Worm (Caenorhabditis elegans): ENCODE data around the gene ZK370.6.
A peak's percentile ranks its signal among the peaks of the same experiment; 100 is the strongest.

Gene ZK370.6

ce11 chrIII:8696680-8697079 lies 47.0 kb downstream of the ZK370.6 start:
- TF ChIP-seq C06A6.2 (GFP tag; conservative IDR thresholded peaks at IDR 0.05): no peak
- no peak for TF ChIP-seq ztf-28 (GFP tag; IDR thresholded peaks at IDR 0.05)
- no peak for TF ChIP-seq mes-4 (tag; optimal IDR thresholded peaks at IDR 0.05)
- TF ChIP-seq attf-3 (GFP tag; conservative IDR thresholded peaks at IDR 0.05): no peak
- TF ChIP-seq snpc-3.4 (tag; optimal IDR thresholded peaks at IDR 0.05): no peak
- no peak for TF ChIP-seq F49E8.2 (tag; optimal IDR thresholded peaks at IDR 0.05; ENCODE audit: insufficient read depth)
- TF ChIP-seq nhr-120 (GFP tag; IDR thresholded peaks at IDR 0.05): no peak
- no peak for TF ChIP-seq nfyb-1 (GFP tag; IDR thresholded peaks at IDR 0.05)
- TF ChIP-seq unc-130 (GFP tag; optimal IDR thresholded peaks at IDR 0.05): no peak
- TF ChIP-seq athp-1 (tag; optimal IDR thresholded peaks at IDR 0.05): no peak
- TF ChIP-seq ets-4 (GFP tag; optimal IDR thresholded peaks at IDR 0.05): no peak
- TF ChIP-seq madf-8 (GFP tag; conservative IDR thresholded peaks at IDR 0.05): no peak
- no peak for TF ChIP-seq pbrm-1 (GFP tag; IDR thresholded peaks at IDR 0.05)
- TF ChIP-seq bed-1 (GFP tag; IDR thresholded peaks at IDR 0.05): no peak
- no peak for TF ChIP-seq dox-1 (GFP tag; IDR thresholded peaks at IDR 0.05)
- TF ChIP-seq snpc-4 (GFP tag; optimal IDR thresholded peaks at IDR 0.05): no peak
- TF ChIP-seq snpc-4 (tag; optimal IDR thresholded peaks at IDR 0.05): no peak
- TF ChIP-seq hrde-1 (tag; optimal IDR thresholded peaks at IDR 0.05; ENCODE audit: borderline replicate concordance): no peak
- no peak for TF ChIP-seq chd-7 (tag; optimal IDR thresholded peaks at IDR 0.05)
- no peak for TF ChIP-seq zim-3 (tag; optimal IDR thresholded peaks at IDR 0.05)
- no peak for TF ChIP-seq ekl-4 (GFP tag; IDR thresholded peaks at IDR 0.05)
- no peak for TF ChIP-seq somi-1 (GFP tag; optimal IDR thresholded peaks at IDR 0.05)
- no peak for TF ChIP-seq B0019.2 (GFP tag; conservative IDR thresholded peaks at IDR 0.05)
- TF ChIP-seq cebp-1 (GFP tag; IDR thresholded peaks at IDR 0.05): no peak
- TF ChIP-seq cebp-1 (tag; optimal IDR thresholded peaks at IDR 0.05): peak; percentile 39
- no peak for TF ChIP-seq Y95B8A.8 (GFP tag; IDR thresholded peaks at IDR 0.05)
- no peak for TF ChIP-seq F52B5.7 (tag; optimal IDR thresholded peaks at IDR 0.05)
- TF ChIP-seq bed-2 (GFP tag; IDR thresholded peaks at IDR 0.05): no peak
- no peak for TF ChIP-seq F55B11.4 (tag; optimal IDR thresholded peaks at IDR 0.05; ENCODE audit: borderline replicate concordance, insufficient read depth)
- TF ChIP-seq zfh-2 (GFP tag; conservative IDR thresholded peaks at IDR 0.05): no peak
- no peak for TF ChIP-seq pha-4 (tag; optimal IDR thresholded peaks at IDR 0.05)
- no peak for TF ChIP-seq lin-40 (tag; optimal IDR thresholded peaks at IDR 0.05)
- no peak for TF ChIP-seq F57A8.1 (GFP tag; optimal IDR thresholded peaks at IDR 0.05)
- TF ChIP-seq nhr-80 (tag; optimal IDR thresholded peaks at IDR 0.05): peak; percentile 22
- no peak for TF ChIP-seq ceh-91 (GFP tag; IDR thresholded peaks at IDR 0.05)
- TF ChIP-seq let-607 (tag; optimal IDR thresholded peaks at IDR 0.05): peak; percentile 21 to 81
- no peak for TF ChIP-seq Y79H2A.3 (GFP tag; conservative IDR thresholded peaks at IDR 0.05)
- TF ChIP-seq attf-5 (GFP tag; optimal IDR thresholded peaks at IDR 0.05): peak; percentile 3
- peak; percentile 87 for TF ChIP-seq hmg-1.2 (GFP tag; IDR thresholded peaks at IDR 0.05)
- TF ChIP-seq snpc-1.1 (tag; optimal IDR thresholded peaks at IDR 0.05; ENCODE audit: insufficient read depth): no peak
- no peak for TF ChIP-seq ztf-3 (GFP tag; optimal IDR thresholded peaks at IDR 0.05)
- no peak for TF ChIP-seq dpff-1 (tag; optimal IDR thresholded peaks at IDR 0.05)
- no peak for TF ChIP-seq ceh-27 (GFP tag; optimal IDR thresholded peaks at IDR 0.05)
- TF ChIP-seq F10E7.11 (tag; optimal IDR thresholded peaks at IDR 0.05): no peak
- TF ChIP-seq mel-28 (tag; optimal IDR thresholded peaks at IDR 0.05; ENCODE audit: borderline replicate concordance): no peak
- peak; percentile 17 for TF ChIP-seq ZK185.1 (tag; optimal IDR thresholded peaks at IDR 0.05; ENCODE audit: poor library complexity, severe bottlenecking)
- TF ChIP-seq ama-1 (optimal IDR thresholded peaks at IDR 0.05): no peak
- no peak for TF ChIP-seq ama-1 (GFP tag; optimal IDR thresholded peaks at IDR 0.05)

Measured in whole organism, young adult.